Worm (Caenorhabditis elegans) whole organism, L3 larva: Measurements from ENCODE around the gene olrn-1.

Experiments
- aly-2 ChIP-seq: fragments of 150-350 bp; optimal IDR thresholded peaks from 2 replicates; lab custom pipeline; 2014; ENCODE audit warnings: missing biosample characterization, missing genetic modification characterization
- egl-27 ChIP-seq: sonication (generic microtip); optimal IDR thresholded peaks from 4 replicates; lab custom pipeline; 2017; ENCODE audit warnings: missing biosample characterization, missing genetic modification reagents, missing genetic modification characterization
- elt-1 ChIP-seq: fragments of 150-350 bp; optimal IDR thresholded peaks from 2 replicates; lab custom pipeline; 2014; ENCODE audit warnings: missing biosample characterization, missing genetic modification characterization
- elt-3 ChIP-seq, 3 experiments: fragments of 150-350 bp in 1 of 3; sonication (generic microtip) in 2 of 3; optimal IDR thresholded peaks; 2 replicates in 2 of 3; 4 replicates in 1 of 3; lab custom pipeline; 2014 to 2017; ENCODE audit warnings: missing biosample characterization in 3 of 3, missing genetic modification characterization in 3 of 3
- fos-1 ChIP-seq: fragments of 150-350 bp; optimal IDR thresholded peaks from 2 replicates; lab custom pipeline; 2014; ENCODE audit warnings: missing biosample characterization, missing genetic modification characterization
- lsy-12 ChIP-seq: sonication (generic microtip); optimal IDR thresholded peaks from 2 replicates; lab custom pipeline; 2016; ENCODE audit warnings: mild to moderate bottlenecking, missing genetic modification characterization, missing compliant biosample characterization
- nhr-11 ChIP-seq: fragments of 150-350 bp; optimal IDR thresholded peaks from 2 replicates; lab custom pipeline; 2014; ENCODE audit warnings: missing biosample characterization, missing genetic modification characterization
- nhr-25 ChIP-seq: sonication (generic microtip); optimal IDR thresholded peaks from 2 replicates; lab custom pipeline; 2017; ENCODE audit warnings: missing biosample characterization, missing genetic modification characterization
- snpc-4 ChIP-seq: fragments of 150-350 bp; optimal IDR thresholded peaks from 2 replicates; lab custom pipeline; 2014; ENCODE audit warnings: missing biosample characterization, missing genetic modification characterization

DNA sequence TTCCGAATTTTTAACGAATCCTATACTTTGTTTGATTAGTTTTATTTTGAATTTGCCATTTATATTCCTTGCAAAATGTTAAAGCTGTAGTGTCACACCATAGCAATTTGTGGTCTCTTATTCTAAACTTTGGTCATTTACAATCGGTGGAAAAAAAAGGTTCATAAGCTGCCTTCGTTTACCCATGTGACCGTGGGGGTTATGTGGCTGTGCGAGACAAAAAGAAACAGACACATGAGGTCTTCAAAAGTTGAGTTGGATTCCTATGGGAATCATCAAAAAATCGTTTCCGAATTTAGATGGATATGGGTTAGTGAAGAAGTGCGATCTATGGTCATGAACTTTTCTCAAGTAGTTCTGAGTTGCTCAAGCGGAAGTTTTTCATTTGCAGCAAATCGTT, 26.9 kb downstream of the olrn-1 start:
- no peak for TF ChIP-seq nhr-25 (tag; lab: Kevin White, UChicago)
- no peak for TF ChIP-seq snpc-4
- TF ChIP-seq egl-27, result no peak
- no peak for TF ChIP-seq elt-1 (tag; lab: Kevin White, UChicago)
- no peak for TF ChIP-seq lsy-12 (tag; lab: Kevin White, UChicago)
- no peak for TF ChIP-seq nhr-11 (tag; lab: Kevin White, UChicago)
- no peak for TF ChIP-seq fos-1 (tag; lab: Kevin White, UChicago)
- TF ChIP-seq aly-2 (tag; lab: Kevin White, UChicago), result no peak
- TF ChIP-seq elt-3 (tag; optimal IDR thresholded peaks at IDR 0.05; lab: Kevin White, UChicago), result no peak
